Worm (Caenorhabditis elegans) whole organism, L1 larva: Measurements from ENCODE around the gene nlp-46.

ENCODE experiments used
- aly-2 ChIP-seq: fragments of 150-350 bp; optimal IDR thresholded peaks from 2 replicates; lab custom pipeline; 2014; ENCODE audit warnings: missing biosample characterization, missing genetic modification characterization
- ama-1 ChIP-seq: fragments of 150-350 bp; optimal IDR thresholded peaks from 2 replicates; lab custom pipeline; 2014
- ceh-90 ChIP-seq: sonication (generic microtip); optimal IDR thresholded peaks from 2 replicates; lab custom pipeline; 2016; ENCODE audit warnings: missing genetic modification characterization, missing compliant biosample characterization
- ces-1 ChIP-seq: fragments of 150-350 bp; optimal IDR thresholded peaks from 2 replicates; lab custom pipeline; 2014; ENCODE audit warnings: missing biosample characterization, missing genetic modification reagents, missing genetic modification characterization
- efl-3 ChIP-seq: fragments of 200-800 bp; sonication (Bioruptor generic); optimal IDR thresholded peaks from 2 replicates; lab custom pipeline; 2018; ENCODE audit warnings: mild to moderate bottlenecking, missing genetic modification characterization, missing compliant biosample characterization
- egl-13 ChIP-seq: sonication (generic microtip); optimal IDR thresholded peaks from 2 replicates; lab custom pipeline; 2016; ENCODE audit warnings: missing genotype, missing genetic modification reagents, missing genetic modification characterization, missing compliant biosample characterization
- elt-2 ChIP-seq: sonication (generic microtip); optimal IDR thresholded peaks from 2 replicates; lab custom pipeline; 2016; ENCODE audit warnings: missing genetic modification characterization, mild to moderate bottlenecking, inconsistent platforms, missing compliant biosample characterization, missing genetic modification reagents
- elt-3 ChIP-seq, 6 experiments: fragments of 150-350 bp in 1 of 6; sonication (generic microtip); optimal IDR thresholded peaks; 2 replicates each; lab custom pipeline; 2017 to 2018; ENCODE audit warnings: missing biosample characterization in 6 of 6, missing genetic modification characterization in 6 of 6, inconsistent platforms in 1 of 6
- fkh-10 ChIP-seq: sonication (generic microtip); optimal IDR thresholded peaks from 2 replicates; lab custom pipeline; 2017; ENCODE audit warnings: missing biosample characterization, missing genetic modification reagents, missing genetic modification characterization
- fos-1 ChIP-seq: fragments of 150-350 bp; optimal IDR thresholded peaks from 2 replicates; lab custom pipeline; 2014; ENCODE audit warnings: missing biosample characterization, missing genetic modification characterization
- hlh-4 ChIP-seq: sonication (generic microtip); optimal IDR thresholded peaks from 2 replicates; lab custom pipeline; 2016; ENCODE audit warnings: mild to moderate bottlenecking, missing genetic modification characterization, missing compliant biosample characterization
- hpl-2 ChIP-seq: fragments of 150-350 bp; optimal IDR thresholded peaks from 2 replicates; lab custom pipeline; 2014; ENCODE audit warnings: missing biosample characterization, missing genetic modification reagents, missing genetic modification characterization
- irx-1 ChIP-seq: sonication (generic microtip); optimal IDR thresholded peaks from 2 replicates; lab custom pipeline; 2016; ENCODE audit warnings: missing genetic modification characterization, missing compliant biosample characterization
- jun-1 ChIP-seq: fragments of 150-350 bp; optimal IDR thresholded peaks from 2 replicates; lab custom pipeline; 2014; ENCODE audit warnings: missing biosample characterization, missing genetic modification reagents, missing genetic modification characterization
- lin-14 ChIP-seq: fragments of 200-800 bp; sonication (Bioruptor generic); optimal IDR thresholded peaks from 2 replicates; lab custom pipeline; 2018; ENCODE audit warnings: mild to moderate bottlenecking, missing genetic modification characterization, moderate library complexity, missing compliant biosample characterization
- lin-35 ChIP-seq, 2 experiments: fragments of 150-350 bp; optimal IDR thresholded peaks; 2 replicates each; lab custom pipeline; 2014; ENCODE audit warnings: missing biosample characterization in 2 of 2, missing genetic modification characterization in 2 of 2, missing genetic modification reagents in 2 of 2
- mab-9 ChIP-seq: fragments of 200-800 bp; sonication (Bioruptor generic); IDR thresholded peaks from 2 replicates; pipeline ENCODE4 v1.3.6; 2022; ENCODE audit warnings: missing genetic modification reagents, missing genetic modification characterization, missing compliant biosample characterization
- nhr-19 ChIP-seq: fragments of 200-800 bp; sonication (Bioruptor generic); conservative IDR thresholded peaks from 2 replicates; pipeline ENCODE4 v1.3.6; 2022; ENCODE audit warnings: missing genetic modification characterization, missing compliant biosample characterization
- nhr-237 ChIP-seq: fragments of 150-350 bp; optimal IDR thresholded peaks from 2 replicates; lab custom pipeline; 2014; ENCODE audit warnings: missing biosample characterization, missing genetic modification characterization
- nhr-47 ChIP-seq: sonication (generic microtip); optimal IDR thresholded peaks from 2 replicates; lab custom pipeline; 2016; ENCODE audit warnings: mild to moderate bottlenecking, missing genetic modification characterization, moderate library complexity, missing compliant biosample characterization
- nhr-71 ChIP-seq: sonication (generic microtip); optimal IDR thresholded peaks from 2 replicates; lab custom pipeline; 2016; ENCODE audit warnings: mild to moderate bottlenecking, missing genetic modification characterization, moderate library complexity, missing compliant biosample characterization
- nhr-76 ChIP-seq: sonication (generic microtip); optimal IDR thresholded peaks from 2 replicates; lab custom pipeline; 2017; ENCODE audit warnings: missing biosample characterization, missing genetic modification characterization
- nhr-84 ChIP-seq: sonication (generic microtip); optimal IDR thresholded peaks from 2 replicates; lab custom pipeline; 2017; ENCODE audit warnings: missing biosample characterization, missing genetic modification characterization
- pag-3 ChIP-seq: sonication (generic microtip); optimal IDR thresholded peaks from 2 replicates; lab custom pipeline; 2017; ENCODE audit warnings: missing genetic modification characterization, mild to moderate bottlenecking, missing compliant biosample characterization, antibody characterized with exemption, borderline replicate concordance; ENCODE audit not compliant: insufficient read depth
- rnt-1 ChIP-seq: sonication (generic microtip); optimal IDR thresholded peaks from 2 replicates; lab custom pipeline; 2016; ENCODE audit warnings: mild to moderate bottlenecking, missing genetic modification characterization, moderate library complexity, missing compliant biosample characterization
- skn-1 ChIP-seq: fragments of 150-350 bp; optimal IDR thresholded peaks from 2 replicates; lab custom pipeline; 2014; ENCODE audit warnings: missing biosample characterization, missing genetic modification characterization
- snu-23 ChIP-seq: sonication (generic microtip); optimal IDR thresholded peaks from 2 replicates; lab custom pipeline; 2016; ENCODE audit warnings: missing genetic modification characterization, missing compliant biosample characterization
- sptf-1 ChIP-seq: fragments of 150-350 bp; optimal IDR thresholded peaks from 2 replicates; lab custom pipeline; 2014; ENCODE audit warnings: missing biosample characterization, missing genetic modification characterization
- sup-37 ChIP-seq: fragments of 200-800 bp; sonication (Bioruptor generic); optimal IDR thresholded peaks from 2 replicates; lab custom pipeline; 2018; ENCODE audit warnings: mild to moderate bottlenecking, missing genetic modification characterization, missing compliant biosample characterization
- swsn-7 ChIP-seq: sonication (generic microtip); optimal IDR thresholded peaks from 2 replicates; lab custom pipeline; 2016; ENCODE audit warnings: missing genetic modification characterization, missing compliant biosample characterization
- tbx-2 ChIP-seq: sonication (generic microtip); optimal IDR thresholded peaks from 2 replicates; lab custom pipeline; 2016; ENCODE audit warnings: missing genetic modification characterization, missing compliant biosample characterization
- unc-130 ChIP-seq: fragments of 150-350 bp; optimal IDR thresholded peaks from 2 replicates; lab custom pipeline; 2017; ENCODE audit warnings: missing biosample characterization, missing genetic modification characterization, inconsistent platforms
- unc-30 ChIP-seq: sonication (generic microtip); optimal IDR thresholded peaks from 2 replicates; lab custom pipeline; 2017; ENCODE audit warnings: missing biosample characterization, missing genetic modification characterization
- unc-62 ChIP-seq: fragments of 150-350 bp; optimal IDR thresholded peaks from 2 replicates; lab custom pipeline; 2014; ENCODE audit warnings: missing biosample characterization, missing genetic modification reagents, missing genetic modification characterization
- vab-15 ChIP-seq: sonication (generic microtip); optimal IDR thresholded peaks from 2 replicates; lab custom pipeline; 2017; ENCODE audit warnings: missing genotype, mild to moderate bottlenecking, missing genetic modification characterization, missing compliant biosample characterization
- ztf-11 ChIP-seq, 2 experiments: sonication (generic microtip); optimal IDR thresholded peaks; 2 replicates each; lab custom pipeline; 2016 to 2017; ENCODE audit warnings: missing genetic modification characterization in 2 of 2, missing biosample characterization in 1 of 2, missing compliant biosample characterization in 1 of 2
- ztf-4 ChIP-seq: fragments of 150-350 bp; optimal IDR thresholded peaks from 2 replicates; lab custom pipeline; 2014; ENCODE audit warnings: missing biosample characterization, missing genetic modification characterization

Gene nlp-46

ce11 chrV:12478111-12478510 is 28.0 kb downstream of the nlp-46 start, which contains the start of gene atn-1:
Gene atn-1, plus strand, starts transcription at chrV:12478411.
- TF ChIP-seq hlh-4 (tag; lab: Kevin White, UChicago) (no peak), unc-62 (GFP tag; lab: Kevin White, UChicago) (no peak), mab-9 (GFP tag; lab: Robert Waterston, UW) (no peak), nhr-84 (tag; lab: Kevin White, UChicago) (no peak), nhr-71 (no peak), ceh-90 (tag; lab: Kevin White, UChicago) (no peak), sptf-1 (no peak), nhr-47 (tag; lab: Kevin White, UChicago) (no peak), fkh-10 (no peak), elt-3 (tag; optimal IDR thresholded peaks at IDR 0.05; lab: Kevin White, UChicago) (no peak), aly-2 (tag; lab: Kevin White, UChicago) (no peak), vab-15 (no peak), hpl-2 (GFP tag; lab: Kevin White, UChicago) (no peak)

ce11 chrV:12477139-12477538 is 28.9 kb downstream of the nlp-46 start:
- no peak for TF ChIP-seq unc-30 (tag; lab: Kevin White, UChicago)
- TF ChIP-seq pag-3 (tag; lab: Kevin White, UChicago), result peak; percentile 99
- peak; percentile 61 for TF ChIP-seq rnt-1 (tag; lab: Kevin White, UChicago)
- peak; percentile 10 for TF ChIP-seq unc-130 (tag; lab: Kevin White, UChicago)
- no peak for TF ChIP-seq hlh-4 (tag; lab: Kevin White, UChicago)
- peak in 1 of 2 experiments; percentile 9 for TF ChIP-seq lin-35 (GFP tag; optimal IDR thresholded peaks at IDR 0.05; lab: Kevin White, UChicago)
- 0 out of 2 replicates have a peak, but pooled peaks have one; percentile 10 for TF ChIP-seq nhr-19
- TF ChIP-seq tbx-2, result no peak
- TF ChIP-seq sptf-1, result no peak
- peak; percentile 41 for TF ChIP-seq nhr-71
- peak; percentile 23 for TF ChIP-seq snu-23
- no peak for TF ChIP-seq sup-37
- TF ChIP-seq jun-1, result no peak
- peak; percentile 70 for TF ChIP-seq lin-14 (GFP tag; lab: Kevin White, UChicago)

ce11 chrV:12475360-12475759 is 30.7 kb downstream of the nlp-46 start:
- TF ChIP-seq swsn-7 (tag; lab: Kevin White, UChicago), result no peak
- TF ChIP-seq elt-2 (tag; lab: Kevin White, UChicago), result peak; percentile 74
- TF ChIP-seq lin-35 (GFP tag; optimal IDR thresholded peaks at IDR 0.05; lab: Kevin White, UChicago), result peak in 1 of 2 experiments; percentile 13

- TF ChIP-seq jun-1 (no peak), egl-13 (no peak)
- TF ChIP-seq, all 84 proteins: peak for 0
Observed at ce11 chrV:12470324-12470723, 35.8 kb downstream of the nlp-46 start.

ce11 chrV:12468363-12468762 is 37.7 kb downstream of the nlp-46 start, which contains the start of gene F28C1.3:
Gene F28C1.3, plus strand, starts transcription at chrV:12468663.
- TF ChIP-seq nhr-237, result no peak
- TF ChIP-seq nhr-76 (tag; lab: Kevin White, UChicago), result no peak
- TF ChIP-seq fos-1 (tag; lab: Kevin White, UChicago), result no peak
- TF ChIP-seq ces-1 (GFP tag; lab: Kevin White, UChicago), result no peak
- no peak for TF ChIP-seq ama-1 (lab: Kevin White, UChicago)
- no peak for TF ChIP-seq irx-1 (tag; lab: Kevin White, UChicago)
- no peak for TF ChIP-seq unc-130 (tag; lab: Kevin White, UChicago)
- no peak for TF ChIP-seq elt-3 (tag; optimal IDR thresholded peaks at IDR 0.05; lab: Kevin White, UChicago)
- no peak for TF ChIP-seq lin-14 (GFP tag; lab: Kevin White, UChicago)
- no peak for TF ChIP-seq skn-1 (tag; lab: Kevin White, UChicago)
- TF ChIP-seq ceh-90 (tag; lab: Kevin White, UChicago), result no peak
- no peak for TF ChIP-seq ztf-11 (tag; optimal IDR thresholded peaks at IDR 0.05; lab: Kevin White, UChicago)
- TF ChIP-seq swsn-7 (tag; lab: Kevin White, UChicago), result no peak
- TF ChIP-seq tbx-2, result no peak
- no peak for TF ChIP-seq ztf-4 (tag; lab: Kevin White, UChicago)
- no peak for TF ChIP-seq aly-2 (tag; lab: Kevin White, UChicago)
- no peak for TF ChIP-seq efl-3 (GFP tag; lab: Kevin White, UChicago)
